Worm (Caenorhabditis elegans) whole organism, L1 larva: Measurements from ENCODE around the gene rbx-1.

ENCODE experiments used
- ceh-8 ChIP-seq: fragments of 200-800 bp; sonication (Bioruptor generic); optimal IDR thresholded peaks from 2 replicates; lab custom pipeline; 2018; ENCODE audit warnings: mild to moderate bottlenecking, missing genetic modification characterization, moderate library complexity, missing compliant biosample characterization
- hlh-4 ChIP-seq: sonication (generic microtip); optimal IDR thresholded peaks from 2 replicates; lab custom pipeline; 2016; ENCODE audit warnings: mild to moderate bottlenecking, missing genetic modification characterization, missing compliant biosample characterization
- zag-1 ChIP-seq: fragments of 150-350 bp; optimal IDR thresholded peaks from 2 replicates; lab custom pipeline; 2014; ENCODE audit warnings: missing biosample characterization, missing genetic modification characterization
- ztf-4 ChIP-seq: fragments of 150-350 bp; optimal IDR thresholded peaks from 2 replicates; lab custom pipeline; 2014; ENCODE audit warnings: missing biosample characterization, missing genetic modification characterization

ce11 chrV:9692109-9692581 lies 1.8 kb upstream of the rbx-1 start, which contains the start of gene ztf-9:
- TF ChIP-seq zag-1 (no peak), ceh-8 (GFP tag; lab: Kevin White, UChicago) (no peak), hlh-4 (tag; lab: Kevin White, UChicago) (no peak), ztf-4 (tag; lab: Kevin White, UChicago) (no peak)
